Fruit fly (Drosophila melanogaster) whole organism, embryonic: ENCODE measurements around the gene sick.
A peak's percentile ranks its signal among the peaks of the same experiment; 100 is the strongest.

Experiments
- Atf3 ChIP-seq: fragments of 200-800 bp; sonication (Bioruptor generic); optimal IDR thresholded peaks from 3 replicates; lab custom pipeline; 2016; ENCODE audit warnings: missing biosample characterization, missing genetic modification characterization
- Bgb ChIP-seq: fragments of 200-800 bp; sonication (Bioruptor generic); IDR thresholded peaks from 2 replicates; pipeline ENCODE4 v1.3.6; 2022; ENCODE audit warnings: missing biosample characterization, missing genetic modification characterization; ENCODE audit not compliant: partially characterized antibody
- CG11085 ChIP-seq: fragments of 200-800 bp; sonication (Bioruptor generic); IDR thresholded peaks from 2 replicates; pipeline ENCODE4 v1.3.6; 2022; ENCODE audit warnings: missing biosample characterization, missing genetic modification characterization
- CG14014 ChIP-seq: fragments of 200-800 bp; sonication (Bioruptor generic); IDR thresholded peaks from 2 replicates; pipeline ENCODE4 v1.3.6; 2022; ENCODE audit warnings: missing biosample characterization, missing genetic modification characterization
- CG17361 ChIP-seq: fragments of 200-800 bp; sonication (Bioruptor generic); IDR thresholded peaks from 3 replicates; pipeline ENCODE4 v1.3.6; 2022; ENCODE audit warnings: missing biosample characterization, missing genetic modification characterization
- CG1832 ChIP-seq: fragments of 200-800 bp; sonication (Bioruptor generic); optimal IDR thresholded peaks from 2 replicates; lab custom pipeline; 2017; ENCODE audit warnings: missing biosample characterization, mild to moderate bottlenecking, missing genetic modification characterization, inconsistent platforms
- CG2116 ChIP-seq: fragments of 200-800 bp; sonication (Bioruptor generic); optimal IDR thresholded peaks from 3 replicates; lab custom pipeline; 2018; ENCODE audit warnings: missing biosample characterization, mild to moderate bottlenecking, missing genetic modification characterization
- CG31224 ChIP-seq: fragments of 200-800 bp; sonication (Bioruptor generic); IDR thresholded peaks from 2 replicates; pipeline ENCODE4 v1.3.6; 2022; ENCODE audit warnings: missing biosample characterization, missing genetic modification characterization
- CG4404 ChIP-seq: fragments of 200-800 bp; sonication (Bioruptor generic); IDR thresholded peaks from 2 replicates; pipeline ENCODE4 v1.3.6; 2022; ENCODE audit warnings: missing biosample characterization, missing genetic modification characterization
- CG6175 ChIP-seq: fragments of 200-800 bp; sonication (Bioruptor generic); IDR thresholded peaks from 3 replicates; pipeline ENCODE4 v1.3.6; 2022; ENCODE audit warnings: missing biosample characterization, missing genetic modification characterization
- CG7357 ChIP-seq: fragments of 200-800 bp; sonication (Bioruptor generic); IDR thresholded peaks from 3 replicates; pipeline ENCODE4 v1.3.6; 2022; ENCODE audit warnings: missing biosample characterization, missing genetic modification characterization
- CG8359 ChIP-seq: fragments of 200-800 bp; sonication (Bioruptor generic); optimal IDR thresholded peaks from 2 replicates; lab custom pipeline; 2017; ENCODE audit warnings: missing biosample characterization, mild to moderate bottlenecking, missing genetic modification characterization, borderline replicate concordance
- CG9437 ChIP-seq: fragments of 200-800 bp; sonication (Bioruptor generic); optimal IDR thresholded peaks from 2 replicates; lab custom pipeline; 2018; ENCODE audit warnings: missing biosample characterization, mild to moderate bottlenecking, missing genetic modification characterization
- CG9797 ChIP-seq: fragments of 200-800 bp; sonication (Bioruptor generic); optimal IDR thresholded peaks from 3 replicates; lab custom pipeline; 2018; ENCODE audit warnings: missing biosample characterization, mild to moderate bottlenecking, missing genetic modification characterization
- CG9817 ChIP-seq: fragments of 200-800 bp; sonication (Bioruptor generic); optimal IDR thresholded peaks from 2 replicates; lab custom pipeline; 2018; ENCODE audit warnings: missing biosample characterization, mild to moderate bottlenecking, missing genetic modification characterization, moderate library complexity
- Chrac-16 ChIP-seq: fragments of 200-800 bp; sonication (Bioruptor generic); optimal IDR thresholded peaks from 3 replicates; lab custom pipeline; 2016; ENCODE audit warnings: missing biosample characterization, missing genetic modification characterization
- D ChIP-seq, 2 experiments: fragments of 200-800 bp in 1 of 2; fragments of >200 bp in 1 of 2; sonication (Bioruptor generic) in 1 of 2; optimal IDR thresholded peaks; 2 replicates in 1 of 2; 3 replicates in 1 of 2; lab custom pipeline; 2017; ENCODE audit warnings: mild to moderate bottlenecking in 1 of 2, missing biosample characterization in 1 of 2, missing genetic modification characterization in 1 of 2, missing genetic modification reagents in 1 of 2
- Deaf1 ChIP-seq: fragments of 200-800 bp; optimal IDR thresholded peaks from 3 replicates; lab custom pipeline; 2019; ENCODE audit warnings: missing biosample characterization, mild to moderate bottlenecking, missing genetic modification characterization, moderate library complexity
- Dip3 ChIP-seq: fragments of 200-800 bp; sonication (Bioruptor generic); optimal IDR thresholded peaks from 3 replicates; lab custom pipeline; 2016; ENCODE audit warnings: missing biosample characterization, missing genetic modification characterization
- ERR ChIP-seq: fragments of 200-800 bp; sonication (Bioruptor generic); optimal IDR thresholded peaks from 2 replicates; lab custom pipeline; 2016; ENCODE audit warnings: missing biosample characterization, missing genetic modification characterization
- H2.0 ChIP-seq: fragments of 200-800 bp; sonication (Bioruptor generic); IDR thresholded peaks from 2 replicates; pipeline ENCODE4 v1.3.6; 2022; ENCODE audit warnings: missing biosample characterization, missing genetic modification characterization
- HLH54F ChIP-seq: fragments of 200-800 bp; sonication (Bioruptor generic); optimal IDR thresholded peaks from 3 replicates; lab custom pipeline; 2016; ENCODE audit warnings: missing biosample characterization, missing genetic modification characterization
- Jarid2 ChIP-seq: fragments of 200-800 bp; sonication (Bioruptor generic); optimal IDR thresholded peaks from 3 replicates; lab custom pipeline; 2017; ENCODE audit warnings: mild to moderate bottlenecking, missing biosample characterization, missing genetic modification reagents, missing genetic modification characterization
- Lim3 ChIP-seq: fragments of 200-800 bp; sonication (Bioruptor generic); IDR thresholded peaks from 2 replicates; pipeline ENCODE4 v1.3.6; 2022; ENCODE audit warnings: missing biosample characterization, missing genetic modification characterization
- Max ChIP-seq: fragments of 200-800 bp; sonication (Bioruptor generic); optimal IDR thresholded peaks from 2 replicates; lab custom pipeline; 2016; ENCODE audit warnings: missing biosample characterization, mild to moderate bottlenecking, missing genetic modification characterization
- Neu2 ChIP-seq: fragments of 200-800 bp; sonication (Bioruptor generic); optimal IDR thresholded peaks from 3 replicates; lab custom pipeline; 2016; ENCODE audit warnings: missing biosample characterization, missing genetic modification characterization, borderline replicate concordance
- Nf-YC ChIP-seq: fragments of 200-800 bp; optimal IDR thresholded peaks from 3 replicates; lab custom pipeline; 2019; ENCODE audit warnings: missing biosample characterization, mild to moderate bottlenecking, missing genetic modification characterization, moderate library complexity
- PHDP ChIP-seq: fragments of 200-800 bp; sonication (Bioruptor generic); optimal IDR thresholded peaks from 3 replicates; lab custom pipeline; 2018; ENCODE audit warnings: missing biosample characterization, mild to moderate bottlenecking, missing genetic modification characterization, moderate library complexity
- Rx ChIP-seq: fragments of 200-800 bp; sonication (Bioruptor generic); IDR thresholded peaks from 2 replicates; pipeline ENCODE4 v1.3.6; 2022; ENCODE audit warnings: missing biosample characterization, missing genetic modification characterization
- Xrp1 ChIP-seq: fragments of 200-800 bp; sonication (Bioruptor generic); IDR thresholded peaks from 2 replicates; pipeline ENCODE4 v1.3.6; 2022; ENCODE audit warnings: missing biosample characterization, missing genetic modification characterization
- abd-A ChIP-seq: fragments of 200-800 bp; sonication (Bioruptor generic); optimal IDR thresholded peaks from 3 replicates; lab custom pipeline; 2019; ENCODE audit warnings: missing biosample characterization, mild to moderate bottlenecking, missing genetic modification characterization, moderate library complexity
- bcd ChIP-seq: fragments of 200-800 bp; sonication (Bioruptor generic); optimal IDR thresholded peaks from 2 replicates; lab custom pipeline; 2017; ENCODE audit warnings: missing biosample characterization, mild to moderate bottlenecking, missing genetic modification characterization
- chif ChIP-seq, 2 experiments: fragments of 200-800 bp; sonication (Bioruptor generic); optimal IDR thresholded peaks; 3 replicates each; lab custom pipeline; 2016; ENCODE audit warnings: missing biosample characterization in 2 of 2, missing genetic modification characterization in 2 of 2
- chm ChIP-seq: fragments of 200-800 bp; sonication (Bioruptor generic); IDR thresholded peaks from 2 replicates; pipeline ENCODE4 v1.3.6; 2022; ENCODE audit warnings: missing biosample characterization, missing genetic modification characterization
- danr ChIP-seq: fragments of 200-800 bp; sonication (Bioruptor generic); IDR thresholded peaks from 2 replicates; pipeline ENCODE4 v1.3.6; 2022; ENCODE audit warnings: missing biosample characterization, missing genetic modification characterization
- en ChIP-seq: fragments of 200-800 bp; sonication (Bioruptor generic); optimal IDR thresholded peaks from 2 replicates; lab custom pipeline; 2016; ENCODE audit warnings: missing biosample characterization, missing genetic modification characterization
- grn ChIP-seq: fragments of 200-800 bp; sonication (Bioruptor generic); optimal IDR thresholded peaks from 3 replicates; lab custom pipeline; 2017; ENCODE audit warnings: missing biosample characterization, missing genetic modification characterization
- gt ChIP-seq: fragments of 200-800 bp; sonication (Bioruptor generic); IDR thresholded peaks from 2 replicates; pipeline ENCODE4 v1.3.6; 2022; ENCODE audit warnings: missing biosample characterization, missing genetic modification characterization
- jumu ChIP-seq: fragments of 200-800 bp; sonication (Bioruptor generic); optimal IDR thresholded peaks from 3 replicates; lab custom pipeline; 2016; ENCODE audit warnings: missing biosample characterization, missing genetic modification characterization
- kni ChIP-seq: fragments of 200-800 bp; sonication (Bioruptor generic); optimal IDR thresholded peaks from 3 replicates; lab custom pipeline; 2017; ENCODE audit warnings: mild to moderate bottlenecking, missing biosample characterization, missing genetic modification reagents, missing genetic modification characterization
- lov ChIP-seq, 2 experiments: fragments of 200-800 bp in 1 of 2; fragments of >200 bp in 1 of 2; sonication (Bioruptor generic) in 1 of 2; IDR thresholded peaks in 1 of 2; optimal IDR thresholded peaks in 1 of 2; 2 replicates in 1 of 2; 3 replicates in 1 of 2; pipeline versions ENCODE4 v1.3.6 to Lab custom; 2017 to 2022; ENCODE audit warnings: missing biosample characterization in 1 of 2, missing genetic modification characterization in 1 of 2
- mld ChIP-seq: fragments of 200-800 bp; sonication (Bioruptor generic); IDR thresholded peaks from 3 replicates; pipeline ENCODE4 v1.3.6; 2022; ENCODE audit warnings: missing biosample characterization, missing genetic modification characterization; ENCODE audit not compliant: partially characterized antibody
- odd ChIP-seq: fragments of 200-800 bp; sonication (Bioruptor generic); optimal IDR thresholded peaks from 2 replicates; lab custom pipeline; 2017; ENCODE audit warnings: missing biosample characterization, mild to moderate bottlenecking, missing genetic modification characterization
- org-1 ChIP-seq: fragments of 200-800 bp; sonication (Bioruptor generic); optimal IDR thresholded peaks from 2 replicates; lab custom pipeline; 2017; ENCODE audit warnings: missing biosample characterization, missing genetic modification characterization
- otp ChIP-seq: fragments of 200-800 bp; sonication (Bioruptor generic); IDR thresholded peaks from 3 replicates; pipeline ENCODE4, ENCODE4 v1.3.6; 2022; ENCODE audit warnings: missing biosample characterization, missing genetic modification characterization
- pita ChIP-seq: fragments of 200-800 bp; sonication (Bioruptor generic); optimal IDR thresholded peaks from 2 replicates; lab custom pipeline; 2017; ENCODE audit warnings: missing biosample characterization, mild to moderate bottlenecking, missing genetic modification characterization
- run ChIP-seq: fragments of 200-800 bp; sonication (Bioruptor generic); optimal IDR thresholded peaks from 3 replicates; lab custom pipeline; 2018; ENCODE audit warnings: missing biosample characterization, mild to moderate bottlenecking, missing genetic modification characterization
- slbo ChIP-seq: fragments of 200-800 bp; sonication (Bioruptor generic); IDR thresholded peaks from 2 replicates; pipeline ENCODE4 v1.3.6; 2022; ENCODE audit warnings: missing biosample characterization, missing genetic modification characterization
- trh ChIP-seq: fragments of 200-800 bp; sonication (Bioruptor generic); optimal IDR thresholded peaks from 2 replicates; lab custom pipeline; 2016; ENCODE audit warnings: missing biosample characterization, missing genetic modification characterization
- zen2 ChIP-seq: fragments of 200-800 bp; sonication (Bioruptor generic); IDR thresholded peaks from 3 replicates; pipeline ENCODE4 v1.3.6; 2022; ENCODE audit warnings: missing biosample characterization, missing genetic modification characterization; ENCODE audit not compliant: partially characterized antibody

The sick gene

DNA sequence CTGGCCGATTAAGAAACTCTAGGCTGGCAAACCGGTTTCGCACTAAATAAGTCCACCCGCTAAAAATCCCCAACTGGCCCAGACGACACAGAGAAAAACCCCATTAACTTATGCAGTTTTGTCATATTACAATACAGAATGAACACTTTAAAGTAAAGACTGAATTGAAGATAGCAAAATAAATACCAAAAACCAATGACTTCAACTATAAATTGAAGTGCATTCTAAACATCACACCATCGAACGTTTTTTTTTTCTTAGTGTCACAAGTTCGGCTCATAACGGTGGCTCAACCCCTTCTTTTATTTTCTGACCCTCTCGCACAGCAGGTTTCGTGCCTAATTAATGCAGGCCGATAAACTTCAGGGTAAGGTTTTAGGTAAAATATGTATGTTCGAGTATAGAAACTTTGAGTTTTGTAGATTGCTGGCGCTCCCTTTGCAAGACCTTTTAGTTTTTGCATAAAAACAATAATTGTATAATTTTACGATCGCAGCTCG, 145.2 kb downstream of the sick start (continued):
- TF ChIP-seq en (GFP tag; lab: Kevin White, UChicago) = peak; percentile 51
- peak; percentile 78 for TF ChIP-seq odd (GFP tag; lab: Kevin White, UChicago)
- no peak for TF ChIP-seq mld (GFP tag; lab: Robert Waterston, UW)
- TF ChIP-seq Lim3 = peak; percentile 35; the same call in 1 of the 2 replicates
- TF ChIP-seq CG7357 (GFP tag; lab: Robert Waterston, UW) = peak; percentile 84
- TF ChIP-seq run (tag; lab: Kevin White, UChicago) = peak; percentile 4
- TF ChIP-seq ERR = peak; percentile 24
- TF ChIP-seq HLH54F (GFP tag; lab: Kevin White, UChicago) = peak; percentile 88
- TF ChIP-seq Nf-YC = peak; percentile 37
- TF ChIP-seq Bgb (GFP tag; lab: Robert Waterston, UW) = no peak
- peak; percentile 41 for TF ChIP-seq CG2116
- peak; percentile 82 for TF ChIP-seq jumu (GFP tag; lab: Kevin White, UChicago)
- peak; percentile 85 for TF ChIP-seq abd-A
- no peak for TF ChIP-seq zen2 (GFP tag; lab: Robert Waterston, UW)
- peak; percentile 73 for TF ChIP-seq Atf3 (GFP tag; lab: Kevin White, UChicago)
- peak; percentile 55 for TF ChIP-seq Deaf1
- peak; percentile 24 for TF ChIP-seq CG8359 (GFP tag; lab: Kevin White, UChicago)
- TF ChIP-seq D (optimal IDR thresholded peaks at IDR 0.05; lab: Kevin White, UChicago) = no peak
- TF ChIP-seq D (GFP tag; optimal IDR thresholded peaks at IDR 0.05; lab: Kevin White, UChicago) = peak; percentile 67
- no peak for TF ChIP-seq Max
- peak; percentile 76 for TF ChIP-seq danr (GFP tag; lab: Robert Waterston, UW)
- peak; percentile 63 for TF ChIP-seq trh (GFP tag; lab: Kevin White, UChicago)
- no peak for TF ChIP-seq pita (GFP tag; lab: Kevin White, UChicago)
- no peak for TF ChIP-seq CG1832 (GFP tag; lab: Kevin White, UChicago)
- peak; percentile 91 for TF ChIP-seq H2.0 (GFP tag; lab: Robert Waterston, UW)
- TF ChIP-seq gt = peak; percentile 54; the same call in 1 of the 2 replicates
- peak; percentile 91 for TF ChIP-seq CG14014 (GFP tag; lab: Robert Waterston, UW)
- peak; percentile 88 for TF ChIP-seq CG6175 (GFP tag; lab: Robert Waterston, UW)
- TF ChIP-seq Rx (GFP tag; lab: Robert Waterston, UW) = peak; percentile 76
- TF ChIP-seq grn = peak; percentile 28
- no peak for TF ChIP-seq Neu2 (GFP tag; lab: Kevin White, UChicago)
- TF ChIP-seq slbo = peak; percentile 96
- peak; percentile 82 for TF ChIP-seq org-1 (GFP tag; lab: Kevin White, UChicago)
- TF ChIP-seq chm (GFP tag; lab: Robert Waterston, UW) = peak; percentile 82
- TF ChIP-seq lov (optimal IDR thresholded peaks at IDR 0.05; lab: Kevin White, UChicago) = no peak
- TF ChIP-seq lov (GFP tag; IDR thresholded peaks at IDR 0.05; lab: Robert Waterston, UW) = peak; percentile 83
- TF ChIP-seq kni (GFP tag; lab: Kevin White, UChicago) = peak; percentile 37
- TF ChIP-seq bcd = peak; percentile 78
- peak; percentile 85 for TF ChIP-seq PHDP (tag; lab: Kevin White, UChicago)
- no peak for TF ChIP-seq CG9797 (GFP tag; lab: Kevin White, UChicago)
- TF ChIP-seq CG9437 (GFP tag; lab: Kevin White, UChicago) = peak; percentile 70
- TF ChIP-seq chif (GFP tag; optimal IDR thresholded peaks at IDR 0.05; lab: Kevin White, UChicago) = peak; percentile 82 to 83
- peak; percentile 73 for TF ChIP-seq CG4404 (GFP tag; lab: Robert Waterston, UW)
- TF ChIP-seq CG31224 (GFP tag; lab: Robert Waterston, UW) = peak; percentile 88
- peak; percentile 80 for TF ChIP-seq CG11085 (GFP tag; lab: Robert Waterston, UW)
- peak; percentile 94 for TF ChIP-seq Xrp1 (GFP tag; lab: Robert Waterston, UW)
- peak; percentile 85 for TF ChIP-seq Dip3 (GFP tag; lab: Kevin White, UChicago)
- peak; percentile 92 for TF ChIP-seq otp (GFP tag; lab: Robert Waterston, UW)
- peak; percentile 84 for TF ChIP-seq CG17361 (GFP tag; lab: Robert Waterston, UW)
- TF ChIP-seq CG9817 = peak; percentile 79
- TF ChIP-seq Jarid2 (GFP tag; lab: Kevin White, UChicago) = peak; percentile 46
- TF ChIP-seq Chrac-16 = peak; percentile 85
